Worm (Caenorhabditis elegans) whole organism, L4 larva: Measurements from ENCODE around the gene dpy-7.

Experiments used
- T20F7.1 ChIP-seq: fragments of 200-800 bp; sonication (Bioruptor generic); optimal IDR thresholded peaks from 2 replicates; lab custom pipeline; 2018; ENCODE audit warnings: mild to moderate bottlenecking, missing genetic modification characterization, missing compliant biosample characterization
- ama-1 ChIP-seq: fragments of 150-350 bp; optimal IDR thresholded peaks from 2 replicates; lab custom pipeline; 2014; ENCODE audit warnings: inconsistent platforms, mixed read lengths
- lir-3 ChIP-seq: sonication (generic microtip); optimal IDR thresholded peaks from 2 replicates; lab custom pipeline; 2016; ENCODE audit warnings: mild to moderate bottlenecking, missing genetic modification characterization, missing compliant biosample characterization
- nhr-41 ChIP-seq: fragments of 200-800 bp; sonication (Bioruptor generic); IDR thresholded peaks from 2 replicates; pipeline ENCODE4 v1.3.6; 2022; ENCODE audit warnings: missing genetic modification reagents, missing genetic modification characterization, missing compliant biosample characterization
- rbr-2 ChIP-seq: sonication (generic microtip); optimal IDR thresholded peaks from 2 replicates; lab custom pipeline; 2016; ENCODE audit warnings: missing genotype, missing genetic modification characterization, missing compliant biosample characterization
- unc-39 ChIP-seq: sonication (generic microtip); optimal IDR thresholded peaks from 2 replicates; lab custom pipeline; 2017; ENCODE audit warnings: missing biosample characterization, missing genetic modification characterization

DNA sequence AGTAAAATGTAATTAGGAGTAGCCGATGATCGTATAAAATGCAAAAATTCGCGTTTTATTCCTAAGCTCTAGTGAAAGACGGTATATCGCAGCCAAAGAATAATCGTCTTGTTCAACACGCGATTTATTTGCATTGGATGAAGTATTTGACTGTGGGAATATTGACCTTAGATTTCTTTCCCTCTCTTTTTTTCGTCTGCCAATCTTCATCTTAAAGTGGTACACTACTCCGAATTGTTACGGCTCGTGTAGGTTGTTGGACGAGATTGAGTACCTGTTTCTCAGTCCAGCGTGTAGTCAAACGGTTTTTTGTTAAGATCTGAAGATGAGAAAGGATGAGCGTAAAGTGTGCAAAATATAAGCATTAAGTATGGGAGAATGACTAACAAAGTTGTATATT lies 31.1 kb downstream of the dpy-7 start, which contains the start of gene lgc-11:
- TF ChIP-seq unc-39 (tag; lab: Kevin White, UChicago) (no peak), lir-3 (tag; lab: Kevin White, UChicago) (no peak), ama-1 (lab: Kevin White, UChicago) (no peak), rbr-2 (tag; lab: Kevin White, UChicago) (no peak), T20F7.1 (GFP tag; lab: Kevin White, UChicago) (no peak), nhr-41 (GFP tag; lab: Robert Waterston, UW) (no peak)
